Worm (Caenorhabditis elegans): Measurements from ENCODE around the gene his-3.

Gene his-3

ce11 chrV:16007505-16007904 is 33.1 kb upstream of the his-3 start, which contains the start of gene str-231:
Gene str-231, minus strand, starts transcription at chrV:16007605.
- no peak for TF ChIP-seq madf-2 (tag; optimal IDR thresholded peaks at IDR 0.05)
- TF ChIP-seq nhr-232 (tag; optimal IDR thresholded peaks at IDR 0.05): no peak
- no peak for TF ChIP-seq che-1 (tag; optimal IDR thresholded peaks at IDR 0.05)

- TF ChIP-seq nhr-11 (tag; optimal IDR thresholded peaks at IDR 0.05) (no peak), ceh-2 (tag; optimal IDR thresholded peaks at IDR 0.05) (no peak), che-1 (tag; optimal IDR thresholded peaks at IDR 0.05) (no peak), Y22D7AL.16 (tag; optimal IDR thresholded peaks at IDR 0.05) (no peak), ceh-45 (GFP tag; IDR thresholded peaks at IDR 0.05) (no peak), eyg-1 (tag; optimal IDR thresholded peaks at IDR 0.05) (no peak), ceh-34 (tag; optimal IDR thresholded peaks at IDR 0.05) (no peak), tbx-7 (tag; optimal IDR thresholded peaks at IDR 0.05) (no peak), hlh-13 (GFP tag; optimal IDR thresholded peaks at IDR 0.05) (no peak), dve-1 (tag; optimal IDR thresholded peaks at IDR 0.05) (no peak), C08G9.2 (tag; optimal IDR thresholded peaks at IDR 0.05) (no peak), pha-2 (tag; optimal IDR thresholded peaks at IDR 0.05) (no peak), unc-42 (tag; optimal IDR thresholded peaks at IDR 0.05) (no peak), hlh-8 (tag; optimal IDR thresholded peaks at IDR 0.05) (no peak), elt-2 (tag; optimal IDR thresholded peaks at IDR 0.05) (no peak)
These were observed 31.0 kb upstream of the his-3 start, which contains the start of gene str-233 for ce11 chrV:16009564-16009963. Gene str-233, minus strand, starts transcription at chrV:16009664.

- no peak for TF ChIP-seq F13H6.1 (tag; optimal IDR thresholded peaks at IDR 0.05)
- no peak for TF ChIP-seq che-1 (tag; optimal IDR thresholded peaks at IDR 0.05)
- no peak for TF ChIP-seq ets-4 (tag; optimal IDR thresholded peaks at IDR 0.05)
- no peak for TF ChIP-seq zip-5 (tag; optimal IDR thresholded peaks at IDR 0.05)
- no peak for TF ChIP-seq pag-3 (tag; optimal IDR thresholded peaks at IDR 0.05; ENCODE audit: borderline replicate concordance)
- no peak for TF ChIP-seq ceh-6 (GFP tag; optimal IDR thresholded peaks at IDR 0.05)
- no peak for TF ChIP-seq npax-4 (tag; optimal IDR thresholded peaks at IDR 0.05)
These were observed 25.0 kb upstream of the his-3 start, which contains the start of gene str-232 for ce11 chrV:16015652-16016051. Gene str-232, minus strand, starts transcription at chrV:16015752.

ce11 chrV:16016977-16017376 is 23.6 kb upstream of the his-3 start:
- TF ChIP-seq pros-1 (tag; optimal IDR thresholded peaks at IDR 0.05): no peak
- TF ChIP-seq odd-2 (tag; optimal IDR thresholded peaks at IDR 0.05): no peak
- no peak for TF ChIP-seq pha-2 (tag; optimal IDR thresholded peaks at IDR 0.05)
- no peak for TF ChIP-seq hlh-15 (tag; optimal IDR thresholded peaks at IDR 0.05)
- TF ChIP-seq ceh-24 (tag; optimal IDR thresholded peaks at IDR 0.05): no peak
- TF ChIP-seq ceh-9 (tag; optimal IDR thresholded peaks at IDR 0.05): no peak
- no peak for TF ChIP-seq zip-5 (tag; optimal IDR thresholded peaks at IDR 0.05)
- TF ChIP-seq che-1 (tag; optimal IDR thresholded peaks at IDR 0.05): no peak
- no peak for TF ChIP-seq fkh-6 (tag; optimal IDR thresholded peaks at IDR 0.05)
- no peak for TF ChIP-seq Y22D7AL.16 (tag; optimal IDR thresholded peaks at IDR 0.05)
- TF ChIP-seq ref-2 (tag; optimal IDR thresholded peaks at IDR 0.05): no peak

ce11 chrV:16017671-16018070 is 22.9 kb upstream of the his-3 start, which contains the start of gene srx-43:
Gene srx-43, plus strand, starts transcription at chrV:16017971.
- no peak for TF ChIP-seq dve-1 (tag; optimal IDR thresholded peaks at IDR 0.05)
- TF ChIP-seq ceh-48 (tag; optimal IDR thresholded peaks at IDR 0.05): no peak
- no peak for TF ChIP-seq syd-9 (tag; optimal IDR thresholded peaks at IDR 0.05)
- no peak for TF ChIP-seq madf-2 (tag; optimal IDR thresholded peaks at IDR 0.05)
- TF ChIP-seq nhr-11 (tag; optimal IDR thresholded peaks at IDR 0.05): no peak

ce11 chrV:16020042-16020441 is 20.6 kb upstream of the his-3 start, which contains the start of gene srx-44:
Gene srx-44, plus strand, starts transcription at chrV:16020342.
- TF ChIP-seq ceh-34 (tag; optimal IDR thresholded peaks at IDR 0.05) (no peak), odd-2 (tag; optimal IDR thresholded peaks at IDR 0.05) (no peak), syd-9 (tag; optimal IDR thresholded peaks at IDR 0.05) (no peak), ceh-14 (tag; optimal IDR thresholded peaks at IDR 0.05) (no peak), nhr-232 (tag; optimal IDR thresholded peaks at IDR 0.05) (no peak), pat-9 (tag; optimal IDR thresholded peaks at IDR 0.05) (no peak), elt-2 (tag; optimal IDR thresholded peaks at IDR 0.05) (no peak), tbx-7 (tag; optimal IDR thresholded peaks at IDR 0.05) (no peak), hlh-15 (tag; optimal IDR thresholded peaks at IDR 0.05) (no peak), ceh-45 (GFP tag; IDR thresholded peaks at IDR 0.05) (no peak)

Data from whole organism, late embryonic.